Fruit fly (Drosophila melanogaster) whole organism, embryonic: Measurements from ENCODE around the gene Ero1L.

Source experiments
- Asciz ChIP-seq: fragments of 200-800 bp; sonication (Bioruptor generic); optimal IDR thresholded peaks from 2 replicates; lab custom pipeline; 2017; ENCODE audit warnings: missing biosample characterization, mild to moderate bottlenecking, missing genetic modification characterization, missing genetic modification reagents
- Atf3 ChIP-seq: fragments of 200-800 bp; sonication (Bioruptor generic); optimal IDR thresholded peaks from 3 replicates; lab custom pipeline; 2016; ENCODE audit warnings: missing biosample characterization, missing genetic modification characterization
- C15 ChIP-seq: fragments of 200-800 bp; sonication (Bioruptor generic); IDR thresholded peaks from 3 replicates; pipeline ENCODE4 v1.3.6; 2022; ENCODE audit warnings: missing biosample characterization, missing genetic modification characterization
- CG10462 ChIP-seq: fragments of 200-800 bp; sonication (Bioruptor generic); optimal IDR thresholded peaks from 2 replicates; lab custom pipeline; 2016; ENCODE audit warnings: missing biosample characterization, missing genetic modification characterization
- CG10979 ChIP-seq: fragments of 200-800 bp; sonication (Bioruptor generic); optimal IDR thresholded peaks from 2 replicates; lab custom pipeline; 2018; ENCODE audit warnings: missing biosample characterization, mild to moderate bottlenecking, missing genetic modification characterization, moderate library complexity
- CG13287 ChIP-seq: fragments of 200-800 bp; sonication (Bioruptor generic); IDR thresholded peaks from 2 replicates; pipeline ENCODE4 v1.3.6; 2022; ENCODE audit warnings: missing biosample characterization, missing genetic modification characterization; ENCODE audit not compliant: partially characterized antibody
- CG14050 ChIP-seq: fragments of 200-800 bp; sonication (Bioruptor generic); IDR thresholded peaks from 3 replicates; pipeline ENCODE4 v1.3.6; 2022; ENCODE audit warnings: missing biosample characterization, missing genetic modification characterization
- CG15601 ChIP-seq: fragments of 200-800 bp; sonication (Bioruptor generic); optimal IDR thresholded peaks from 3 replicates; lab custom pipeline; 2019; ENCODE audit warnings: missing biosample characterization, mild to moderate bottlenecking, missing genetic modification characterization, moderate library complexity
- CG1603 ChIP-seq: fragments of 200-800 bp; sonication (Bioruptor generic); optimal IDR thresholded peaks from 2 replicates; lab custom pipeline; 2019; ENCODE audit warnings: missing biosample characterization, mild to moderate bottlenecking, missing genetic modification characterization, moderate library complexity
- CG18599 ChIP-seq: fragments of 200-800 bp; sonication (Bioruptor generic); optimal IDR thresholded peaks from 3 replicates; lab custom pipeline; 2017; ENCODE audit warnings: missing biosample characterization, missing genetic modification characterization, mild to moderate bottlenecking, moderate library complexity, missing genetic modification reagents
- CG4328 ChIP-seq: fragments of 200-800 bp; sonication (Bioruptor generic); optimal IDR thresholded peaks from 3 replicates; lab custom pipeline; 2017; ENCODE audit warnings: missing biosample characterization, missing genetic modification reagents, missing genetic modification characterization
- CG4707 ChIP-seq: fragments of 200-800 bp; sonication (Bioruptor generic); optimal IDR thresholded peaks from 2 replicates; lab custom pipeline; 2018; ENCODE audit warnings: missing biosample characterization, mild to moderate bottlenecking, missing genetic modification characterization, moderate library complexity
- CG6654 ChIP-seq: fragments of 200-800 bp; sonication (Bioruptor generic); optimal IDR thresholded peaks from 2 replicates; lab custom pipeline; 2017; ENCODE audit warnings: missing biosample characterization, mild to moderate bottlenecking, missing genetic modification characterization
- CG6683 ChIP-seq: fragments of 200-800 bp; sonication (Bioruptor generic); optimal IDR thresholded peaks from 2 replicates; lab custom pipeline; 2017; ENCODE audit warnings: missing biosample characterization, mild to moderate bottlenecking, missing genetic modification characterization, missing genetic modification reagents
- CG6689 ChIP-seq: fragments of 200-800 bp; sonication (Bioruptor generic); IDR thresholded peaks from 2 replicates; pipeline ENCODE4 v1.3.6; 2022; ENCODE audit warnings: missing biosample characterization, missing genetic modification characterization
- CG6791 ChIP-seq: fragments of 200-800 bp; sonication (Bioruptor generic); IDR thresholded peaks from 3 replicates; pipeline ENCODE4 v1.3.6; 2022; ENCODE audit warnings: missing biosample characterization, missing genetic modification characterization; ENCODE audit not compliant: partially characterized antibody
- CG6813 ChIP-seq: fragments of 200-800 bp; sonication (Bioruptor generic); optimal IDR thresholded peaks from 2 replicates; lab custom pipeline; 2017; ENCODE audit warnings: missing biosample characterization, missing genetic modification characterization, mild to moderate bottlenecking, moderate library complexity, missing genetic modification reagents
- CG6854 ChIP-seq: fragments of 200-800 bp; sonication (Bioruptor generic); optimal IDR thresholded peaks from 3 replicates; lab custom pipeline; 2017; ENCODE audit warnings: missing biosample characterization, mild to moderate bottlenecking, missing genetic modification characterization
- CG7271 ChIP-seq: fragments of 200-800 bp; sonication (Bioruptor generic); optimal IDR thresholded peaks from 2 replicates; lab custom pipeline; 2018; ENCODE audit warnings: missing biosample characterization, mild to moderate bottlenecking, missing genetic modification characterization, moderate library complexity
- CG8478 ChIP-seq: fragments of >200 bp; optimal IDR thresholded peaks from 2 replicates; lab custom pipeline; 2018
- CG9215 ChIP-seq: fragments of 200-800 bp; sonication (Bioruptor generic); IDR thresholded peaks from 2 replicates; pipeline ENCODE4 v1.3.6; 2022; ENCODE audit warnings: missing biosample characterization, missing genetic modification characterization
- CG9797 ChIP-seq: fragments of 200-800 bp; sonication (Bioruptor generic); optimal IDR thresholded peaks from 3 replicates; lab custom pipeline; 2018; ENCODE audit warnings: missing biosample characterization, mild to moderate bottlenecking, missing genetic modification characterization
- Elba2 ChIP-seq: fragments of 200-800 bp; sonication (Bioruptor generic); optimal IDR thresholded peaks from 3 replicates; lab custom pipeline; 2016; ENCODE audit warnings: missing biosample characterization, missing genetic modification characterization
- HHEX ChIP-seq: fragments of 200-800 bp; sonication (Bioruptor generic); optimal IDR thresholded peaks from 3 replicates; lab custom pipeline; 2017; ENCODE audit warnings: missing biosample characterization, mild to moderate bottlenecking, missing genetic modification characterization, missing genetic modification reagents
- HLH3B ChIP-seq: fragments of 200-800 bp; sonication (Bioruptor generic); IDR thresholded peaks from 2 replicates; pipeline ENCODE4 v1.3.6; 2022; ENCODE audit warnings: missing biosample characterization, missing genetic modification characterization
- HLHmδ ChIP-seq: fragments of 200-800 bp; sonication (Bioruptor generic); optimal IDR thresholded peaks from 2 replicates; lab custom pipeline; 2018; ENCODE audit warnings: missing biosample characterization, mild to moderate bottlenecking, missing genetic modification characterization, moderate library complexity
- Hr39 ChIP-seq: fragments of >200 bp; optimal IDR thresholded peaks from 2 replicates; lab custom pipeline; 2017
- Lim3 ChIP-seq: fragments of 200-800 bp; sonication (Bioruptor generic); IDR thresholded peaks from 2 replicates; pipeline ENCODE4 v1.3.6; 2022; ENCODE audit warnings: missing biosample characterization, missing genetic modification characterization
- MBD-R2 ChIP-seq: fragments of 200-800 bp; sonication (Bioruptor generic); IDR thresholded peaks from 2 replicates; pipeline ENCODE4 v1.3.6; 2022; ENCODE audit warnings: missing biosample characterization, missing genetic modification characterization
- Med ChIP-seq: fragments of 200-800 bp; sonication (Bioruptor generic); peaks from one replicate; lab custom pipeline; 2016; ENCODE audit warnings: missing biosample characterization, missing genetic modification characterization, mild to moderate bottlenecking, inconsistent platforms, moderate library complexity
- Oli ChIP-seq: fragments of 200-800 bp; sonication (Bioruptor generic); optimal IDR thresholded peaks from 2 replicates; lab custom pipeline; 2018; ENCODE audit warnings: missing biosample characterization, mild to moderate bottlenecking, missing genetic modification characterization, moderate library complexity
- Usf ChIP-seq: fragments of 200-800 bp; sonication (Bioruptor generic); optimal IDR thresholded peaks from 2 replicates; lab custom pipeline; 2017; ENCODE audit warnings: missing genotype, missing biosample characterization, missing genetic modification characterization
- bowl ChIP-seq: fragments of 200-800 bp; sonication (Bioruptor generic); IDR thresholded peaks from 2 replicates; pipeline ENCODE4 v1.3.6; 2022; ENCODE audit warnings: missing biosample characterization, missing genetic modification characterization
- chinmo ChIP-seq: fragments of 200-800 bp; sonication (Bioruptor generic); IDR thresholded peaks from 4 replicates; pipeline ENCODE4 v1.3.6; 2022; ENCODE audit warnings: missing biosample characterization, missing genetic modification characterization; ENCODE audit not compliant: partially characterized antibody
- cwo ChIP-seq: fragments of 200-800 bp; sonication (Bioruptor generic); optimal IDR thresholded peaks from 3 replicates; lab custom pipeline; 2017; ENCODE audit warnings: missing biosample characterization, missing genetic modification characterization, mild to moderate bottlenecking, moderate library complexity, missing genetic modification reagents
- dan ChIP-seq: fragments of 200-800 bp; sonication (Bioruptor generic); IDR thresholded peaks from 2 replicates; pipeline ENCODE4 v1.3.6; 2022; ENCODE audit warnings: missing biosample characterization, missing genetic modification characterization
- danr ChIP-seq: fragments of 200-800 bp; sonication (Bioruptor generic); IDR thresholded peaks from 2 replicates; pipeline ENCODE4 v1.3.6; 2022; ENCODE audit warnings: missing biosample characterization, missing genetic modification characterization
- dati ChIP-seq: fragments of 200-800 bp; sonication (Bioruptor generic); IDR thresholded peaks from 2 replicates; pipeline ENCODE4 v1.3.6; 2022; ENCODE audit warnings: missing biosample characterization, missing genetic modification characterization
- ewg ChIP-seq: fragments of 200-800 bp; sonication (Bioruptor generic); optimal IDR thresholded peaks from 3 replicates; lab custom pipeline; 2017; ENCODE audit warnings: mild to moderate bottlenecking, missing biosample characterization, missing genetic modification reagents, missing genetic modification characterization
- gsb ChIP-seq: fragments of 200-800 bp; sonication (Bioruptor generic); IDR thresholded peaks from 2 replicates; pipeline ENCODE4 v1.3.6; 2022; ENCODE audit warnings: missing biosample characterization, missing genetic modification characterization
- ham ChIP-seq: fragments of 200-800 bp; sonication (Bioruptor generic); IDR thresholded peaks from 2 replicates; pipeline ENCODE4 v1.3.6; 2022; ENCODE audit warnings: missing biosample characterization, missing genetic modification characterization
- inv ChIP-seq: fragments of 200-800 bp; sonication (Bioruptor generic); IDR thresholded peaks from 2 replicates; pipeline ENCODE4 v1.3.6; 2022; ENCODE audit warnings: missing biosample characterization, missing genetic modification characterization; ENCODE audit not compliant: partially characterized antibody
- ken ChIP-seq: fragments of 200-800 bp; sonication (Bioruptor generic); IDR thresholded peaks from 3 replicates; pipeline ENCODE4 v1.3.6; 2022; ENCODE audit warnings: missing biosample characterization, missing genetic modification characterization
- kni ChIP-seq: fragments of 200-800 bp; sonication (Bioruptor generic); optimal IDR thresholded peaks from 3 replicates; lab custom pipeline; 2017; ENCODE audit warnings: mild to moderate bottlenecking, missing biosample characterization, missing genetic modification reagents, missing genetic modification characterization
- nerfin-2 ChIP-seq: fragments of 200-800 bp; sonication (Bioruptor generic); IDR thresholded peaks from 2 replicates; pipeline ENCODE4 v1.3.6; 2022; ENCODE audit warnings: missing biosample characterization, missing genetic modification characterization; ENCODE audit not compliant: partially characterized antibody
- stc ChIP-seq: fragments of 200-800 bp; sonication (Bioruptor generic); IDR thresholded peaks from 2 replicates; pipeline ENCODE4 v1.3.6; 2022; ENCODE audit warnings: missing biosample characterization, missing genetic modification characterization
- tio ChIP-seq: fragments of 200-800 bp; sonication (Bioruptor generic); optimal IDR thresholded peaks from 2 replicates; lab custom pipeline; 2017; ENCODE audit warnings: missing biosample characterization, missing genetic modification characterization, inconsistent platforms
- tll ChIP-seq, 2 experiments: fragments of 200-800 bp in 1 of 2; fragments of >200 bp in 1 of 2; sonication (Bioruptor generic) in 1 of 2; optimal IDR thresholded peaks; 2 replicates each; lab custom pipeline; 2017 to 2019; ENCODE audit warnings: missing biosample characterization in 2 of 2, missing genetic modification characterization in 2 of 2, mild to moderate bottlenecking in 1 of 2, moderate library complexity in 1 of 2
- yki ChIP-seq: fragments of >200 bp; optimal IDR thresholded peaks from 3 replicates; lab custom pipeline; 2018

The Ero1L gene

dm6 chr3L:4193730-4194649 lies 23.8 kb downstream of the Ero1L start, which contains the start of gene CG43367 (continued):
- no peak for TF ChIP-seq dati
- TF ChIP-seq Atf3 (GFP tag; lab: Kevin White, UChicago) = no peak
- TF ChIP-seq CG6683 = no peak
- peak; percentile 60 for TF ChIP-seq kni
- TF ChIP-seq CG15601 (tag; lab: Kevin White, UChicago) = no peak
- no peak for TF ChIP-seq Lim3
- no peak for TF ChIP-seq HLH3B (GFP tag; lab: Robert Waterston, UW)
- TF ChIP-seq danr (GFP tag; lab: Robert Waterston, UW) = no peak
- TF ChIP-seq CG9797 (GFP tag; lab: Kevin White, UChicago) = peak; percentile 0
- TF ChIP-seq HLHmδ (GFP tag; lab: Kevin White, UChicago) = no peak
- no peak for TF ChIP-seq HHEX (GFP tag; lab: Kevin White, UChicago)
- no peak for TF ChIP-seq Oli (tag; lab: Kevin White, UChicago)
- no peak for TF ChIP-seq CG6813
- TF ChIP-seq CG6791 = no peak
- no peak for TF ChIP-seq C15 (GFP tag; lab: Robert Waterston, UW)
- peak; percentile 82 for TF ChIP-seq Elba2 (GFP tag; lab: Kevin White, UChicago)
- no peak for TF ChIP-seq CG8478 (lab: Kevin White, UChicago)
- no peak for TF ChIP-seq CG14050 (GFP tag; lab: Robert Waterston, UW)
- TF ChIP-seq CG9215 (GFP tag; lab: Robert Waterston, UW) = no peak
- TF ChIP-seq Asciz = no peak
- TF ChIP-seq ewg (GFP tag; lab: Kevin White, UChicago) = no peak
- no peak for TF ChIP-seq CG4707
- peak; percentile 31; the same call in 1 of the 3 replicates for TF ChIP-seq ken
- TF ChIP-seq inv (GFP tag; lab: Robert Waterston, UW) = no peak
- no peak for TF ChIP-seq chinmo (GFP tag; lab: Robert Waterston, UW)
- no peak for TF ChIP-seq tio
- no peak for TF ChIP-seq bowl (GFP tag; lab: Robert Waterston, UW)
- no peak for TF ChIP-seq yki
- TF ChIP-seq CG6854 = no peak
- no peak for TF ChIP-seq Hr39
- TF ChIP-seq MBD-R2 (GFP tag; lab: Robert Waterston, UW) = peak; percentile 89
- TF ChIP-seq CG13287 (GFP tag; lab: Robert Waterston, UW) = peak; percentile 22; the same call in 1 of the 2 replicates
- peak in 1 of 2 experiments; percentile 34 for TF ChIP-seq tll (GFP tag; optimal IDR thresholded peaks at IDR 0.05; lab: Kevin White, UChicago)
- TF ChIP-seq cwo (GFP tag; lab: Kevin White, UChicago) = no peak
- TF ChIP-seq stc = peak; percentile 11; the same call in 1 of the 2 replicates
- TF ChIP-seq nerfin-2 (GFP tag; lab: Robert Waterston, UW) = no peak
- TF ChIP-seq dan (GFP tag; lab: Robert Waterston, UW) = no peak
- TF ChIP-seq Usf = no peak
- TF ChIP-seq CG7271 (tag; lab: Kevin White, UChicago) = no peak
- TF ChIP-seq CG18599 (GFP tag; lab: Kevin White, UChicago) = no peak
- TF ChIP-seq CG10462 = no peak
- TF ChIP-seq gsb (GFP tag; lab: Robert Waterston, UW) = no peak
- TF ChIP-seq CG1603 = no peak
- no peak for TF ChIP-seq ham (GFP tag; lab: Robert Waterston, UW)
- TF ChIP-seq CG6654 = no peak
- no peak for TF ChIP-seq CG10979 (tag; lab: Kevin White, UChicago)
- peak; percentile 89 for TF ChIP-seq Med
- TF ChIP-seq CG6689 (GFP tag; lab: Robert Waterston, UW) = no peak
- no peak for TF ChIP-seq CG4328 (GFP tag; lab: Kevin White, UChicago)
